Fruit fly (Drosophila melanogaster) whole organism, embryonic: Measurements from ENCODE around the gene DNAlig4.

Source experiments
- Adf1 ChIP-seq: fragments of 200-800 bp; sonication (Bioruptor generic); IDR thresholded peaks from 2 replicates; pipeline ENCODE4 v1.3.6; 2022; ENCODE audit warnings: missing biosample characterization, missing genetic modification characterization
- B-H2 ChIP-seq: fragments of 200-800 bp; sonication (Bioruptor generic); optimal IDR thresholded peaks from 2 replicates; lab custom pipeline; 2018; ENCODE audit warnings: missing biosample characterization, mild to moderate bottlenecking, missing genetic modification characterization
- CG10366 ChIP-seq: fragments of 200-800 bp; sonication (Bioruptor generic); IDR thresholded peaks from 2 replicates; pipeline ENCODE4 v1.3.6; 2022; ENCODE audit warnings: missing biosample characterization, missing genetic modification characterization
- CG10565 ChIP-seq: fragments of 200-800 bp; sonication (Bioruptor generic); optimal IDR thresholded peaks from 3 replicates; lab custom pipeline; 2016; ENCODE audit warnings: missing biosample characterization, mild to moderate bottlenecking, missing genetic modification characterization
- CG12155 ChIP-seq: fragments of 200-800 bp; sonication (Bioruptor generic); optimal IDR thresholded peaks from 3 replicates; lab custom pipeline; 2016; ENCODE audit warnings: missing biosample characterization, missing genetic modification characterization
- CG12236 ChIP-seq: fragments of 200-800 bp; sonication (Bioruptor generic); optimal IDR thresholded peaks from 2 replicates; lab custom pipeline; 2016; ENCODE audit warnings: missing biosample characterization, missing genetic modification characterization
- CG1233 ChIP-seq: fragments of 200-800 bp; sonication (Bioruptor generic); optimal IDR thresholded peaks from 4 replicates; lab custom pipeline; 2018; ENCODE audit warnings: missing biosample characterization, mild to moderate bottlenecking, missing genetic modification characterization
- CG15696 ChIP-seq: fragments of 200-800 bp; sonication (Bioruptor generic); optimal IDR thresholded peaks from 2 replicates; lab custom pipeline; 2019; ENCODE audit warnings: missing biosample characterization, mild to moderate bottlenecking, missing genetic modification characterization, moderate library complexity
- CG1792 ChIP-seq: fragments of 200-800 bp; sonication (Bioruptor generic); optimal IDR thresholded peaks from 2 replicates; lab custom pipeline; 2016; ENCODE audit warnings: missing biosample characterization, missing genetic modification characterization
- CG30403 ChIP-seq: fragments of 200-800 bp; sonication (Bioruptor generic); optimal IDR thresholded peaks from 3 replicates; lab custom pipeline; 2016; ENCODE audit warnings: missing biosample characterization, missing genetic modification characterization
- CG31441 ChIP-seq: fragments of 200-800 bp; sonication (Bioruptor generic); IDR thresholded peaks from 2 replicates; pipeline ENCODE4 v1.3.6; 2022; ENCODE audit warnings: missing biosample characterization, missing genetic modification characterization
- CG5245 ChIP-seq: fragments of 200-800 bp; sonication (Bioruptor generic); optimal IDR thresholded peaks from 3 replicates; lab custom pipeline; 2016; ENCODE audit warnings: missing biosample characterization, missing genetic modification characterization
- CG6654 ChIP-seq: fragments of 200-800 bp; sonication (Bioruptor generic); optimal IDR thresholded peaks from 2 replicates; lab custom pipeline; 2017; ENCODE audit warnings: missing biosample characterization, mild to moderate bottlenecking, missing genetic modification characterization
- CG7372 ChIP-seq: fragments of 200-800 bp; sonication (Bioruptor generic); IDR thresholded peaks from 2 replicates; pipeline ENCODE4 v1.3.6; 2022; ENCODE audit warnings: missing biosample characterization, missing genetic modification characterization
- CG9609 ChIP-seq: fragments of 200-800 bp; sonication (Bioruptor generic); optimal IDR thresholded peaks from 3 replicates; lab custom pipeline; 2016; ENCODE audit warnings: missing biosample characterization, missing genetic modification characterization
- Dbx ChIP-seq: fragments of 200-800 bp; sonication (Bioruptor generic); IDR thresholded peaks from 3 replicates; pipeline ENCODE4 v1.3.6; 2022; ENCODE audit warnings: missing biosample characterization, missing genetic modification characterization
- Deaf1 ChIP-seq: fragments of 200-800 bp; optimal IDR thresholded peaks from 3 replicates; lab custom pipeline; 2019; ENCODE audit warnings: missing biosample characterization, mild to moderate bottlenecking, missing genetic modification characterization, moderate library complexity
- Dfd ChIP-seq, 2 experiments: fragments of >200 bp; optimal IDR thresholded peaks; 2 replicates each; lab custom pipeline; 2017; ENCODE audit warnings: missing biosample characterization in 2 of 2, missing genetic modification characterization in 2 of 2
- Dll ChIP-seq: fragments of 200-800 bp; sonication (Bioruptor generic); IDR thresholded peaks from 4 replicates; pipeline ENCODE4 v1.3.6; 2022; ENCODE audit warnings: missing biosample characterization, missing genetic modification characterization; ENCODE audit not compliant: partially characterized antibody
- Elba2 ChIP-seq: fragments of 200-800 bp; sonication (Bioruptor generic); optimal IDR thresholded peaks from 3 replicates; lab custom pipeline; 2016; ENCODE audit warnings: missing biosample characterization, missing genetic modification characterization
- HLH3B ChIP-seq: fragments of 200-800 bp; sonication (Bioruptor generic); IDR thresholded peaks from 2 replicates; pipeline ENCODE4 v1.3.6; 2022; ENCODE audit warnings: missing biosample characterization, missing genetic modification characterization
- Hr78 ChIP-seq, 2 experiments: fragments of 200-800 bp in 1 of 2; fragments of >200 bp in 1 of 2; sonication (Bioruptor generic) in 1 of 2; optimal IDR thresholded peaks; 2 replicates each; lab custom pipeline; 2017 to 2019; ENCODE audit warnings: missing biosample characterization in 2 of 2, missing genetic modification characterization in 2 of 2, mild to moderate bottlenecking in 1 of 2, moderate library complexity in 1 of 2
- Nf-YC ChIP-seq: fragments of 200-800 bp; optimal IDR thresholded peaks from 3 replicates; lab custom pipeline; 2019; ENCODE audit warnings: missing biosample characterization, mild to moderate bottlenecking, missing genetic modification characterization, moderate library complexity
- NfI ChIP-seq: fragments of 200-800 bp; sonication (Bioruptor generic); optimal IDR thresholded peaks from 3 replicates; lab custom pipeline; 2018; ENCODE audit warnings: missing biosample characterization, mild to moderate bottlenecking, missing genetic modification characterization, moderate library complexity
- Taf1 ChIP-seq: fragments of 200-800 bp; sonication (Bioruptor generic); IDR thresholded peaks from 2 replicates; pipeline ENCODE4 v1.3.6; 2022; ENCODE audit warnings: missing biosample characterization, missing genetic modification characterization
- Xrp1 ChIP-seq: fragments of 200-800 bp; sonication (Bioruptor generic); IDR thresholded peaks from 2 replicates; pipeline ENCODE4 v1.3.6; 2022; ENCODE audit warnings: missing biosample characterization, missing genetic modification characterization
- ac ChIP-seq: fragments of 200-800 bp; sonication (Bioruptor generic); optimal IDR thresholded peaks from 3 replicates; lab custom pipeline; 2017; ENCODE audit warnings: missing biosample characterization, mild to moderate bottlenecking, missing genetic modification characterization
- al ChIP-seq: fragments of 200-800 bp; sonication (Bioruptor generic); IDR thresholded peaks from 2 replicates; pipeline ENCODE4 v1.3.6; 2022; ENCODE audit warnings: missing biosample characterization, missing genetic modification characterization
- amos ChIP-seq: fragments of 200-800 bp; sonication (Bioruptor generic); IDR thresholded peaks from 2 replicates; pipeline ENCODE4 v1.3.6; 2022; ENCODE audit warnings: missing biosample characterization, missing genetic modification characterization; ENCODE audit not compliant: partially characterized antibody
- btn ChIP-seq: fragments of 200-800 bp; sonication (Bioruptor generic); optimal IDR thresholded peaks from 2 replicates; lab custom pipeline; 2016; ENCODE audit warnings: missing biosample characterization, missing genetic modification characterization
- cato ChIP-seq: fragments of 200-800 bp; sonication (Bioruptor generic); optimal IDR thresholded peaks from 2 replicates; lab custom pipeline; 2016; ENCODE audit warnings: missing biosample characterization, missing genetic modification characterization, borderline replicate concordance
- chinmo ChIP-seq: fragments of 200-800 bp; sonication (Bioruptor generic); IDR thresholded peaks from 4 replicates; pipeline ENCODE4 v1.3.6; 2022; ENCODE audit warnings: missing biosample characterization, missing genetic modification characterization; ENCODE audit not compliant: partially characterized antibody
- dati ChIP-seq: fragments of 200-800 bp; sonication (Bioruptor generic); IDR thresholded peaks from 2 replicates; pipeline ENCODE4 v1.3.6; 2022; ENCODE audit warnings: missing biosample characterization, missing genetic modification characterization
- dysf ChIP-seq: fragments of 200-800 bp; sonication (Bioruptor generic); IDR thresholded peaks from 3 replicates; pipeline ENCODE4 v1.3.6; 2022; ENCODE audit warnings: missing biosample characterization, missing genetic modification characterization
- en ChIP-seq: fragments of 200-800 bp; sonication (Bioruptor generic); optimal IDR thresholded peaks from 2 replicates; lab custom pipeline; 2016; ENCODE audit warnings: missing biosample characterization, missing genetic modification characterization
- esg ChIP-seq: fragments of 200-800 bp; sonication (Bioruptor generic); conservative IDR thresholded peaks from 2 replicates; pipeline ENCODE4 v1.3.6; 2022; ENCODE audit warnings: missing biosample characterization, missing genetic modification characterization
- ftz-f1 ChIP-seq: fragments of 200-800 bp; sonication (Bioruptor generic); optimal IDR thresholded peaks from 2 replicates; lab custom pipeline; 2016; ENCODE audit warnings: missing biosample characterization, missing genetic modification characterization
- ind ChIP-seq: fragments of 200-800 bp; sonication (Bioruptor generic); optimal IDR thresholded peaks from 3 replicates; lab custom pipeline; 2016; ENCODE audit warnings: missing biosample characterization, missing genetic modification characterization
- inv ChIP-seq: fragments of 200-800 bp; sonication (Bioruptor generic); IDR thresholded peaks from 2 replicates; pipeline ENCODE4 v1.3.6; 2022; ENCODE audit warnings: missing biosample characterization, missing genetic modification characterization; ENCODE audit not compliant: partially characterized antibody
- kni ChIP-seq: fragments of 200-800 bp; sonication (Bioruptor generic); optimal IDR thresholded peaks from 3 replicates; lab custom pipeline; 2017; ENCODE audit warnings: mild to moderate bottlenecking, missing biosample characterization, missing genetic modification reagents, missing genetic modification characterization
- lmd ChIP-seq: fragments of 200-800 bp; sonication (Bioruptor generic); IDR thresholded peaks from 2 replicates; pipeline ENCODE4 v1.3.6; 2022; ENCODE audit warnings: missing biosample characterization, missing genetic modification characterization
- mirr ChIP-seq: fragments of 200-800 bp; sonication (Bioruptor generic); optimal IDR thresholded peaks from 3 replicates; lab custom pipeline; 2018; ENCODE audit warnings: missing biosample characterization, mild to moderate bottlenecking, missing genetic modification characterization
- peb ChIP-seq: fragments of 200-800 bp; sonication (Bioruptor generic); IDR thresholded peaks from 2 replicates; pipeline ENCODE4 v1.3.6; 2022; ENCODE audit warnings: missing biosample characterization, missing genetic modification characterization
- pho ChIP-seq: fragments of 200-800 bp; sonication (Bioruptor generic); optimal IDR thresholded peaks from 2 replicates; lab custom pipeline; 2016; ENCODE audit warnings: missing biosample characterization, missing genetic modification characterization
- sens ChIP-seq: fragments of 200-800 bp; sonication (Bioruptor generic); peaks from one replicate; lab custom pipeline; 2016; ENCODE audit warnings: missing biosample characterization, missing genetic modification characterization
- sisA ChIP-seq: fragments of 200-800 bp; sonication (Bioruptor generic); IDR thresholded peaks from 2 replicates; pipeline ENCODE4 v1.3.6; 2022; ENCODE audit warnings: missing biosample characterization, missing genetic modification characterization
- tgo ChIP-seq: fragments of 200-800 bp; sonication (Bioruptor generic); IDR thresholded peaks from 3 replicates; pipeline ENCODE4 v1.3.6; 2022; ENCODE audit warnings: missing biosample characterization, missing genetic modification characterization
- tna ChIP-seq: fragments of 200-800 bp; sonication (Bioruptor generic); IDR thresholded peaks from 2 replicates; pipeline ENCODE4 v1.3.6; 2022; ENCODE audit warnings: missing biosample characterization, missing genetic modification characterization; ENCODE audit not compliant: partially characterized antibody
- twi ChIP-seq: fragments of 200-800 bp; optimal IDR thresholded peaks from 2 replicates; lab custom pipeline; 2019; ENCODE audit warnings: missing biosample characterization, mild to moderate bottlenecking, missing genetic modification characterization, moderate library complexity
- z ChIP-seq: fragments of 200-800 bp; sonication (Bioruptor generic); IDR thresholded peaks from 3 replicates; pipeline ENCODE4 v1.3.6; 2022; ENCODE audit warnings: missing biosample characterization, missing genetic modification characterization
- zen ChIP-seq: fragments of 200-800 bp; sonication (Bioruptor generic); optimal IDR thresholded peaks from 3 replicates; lab custom pipeline; 2018; ENCODE audit warnings: missing biosample characterization, mild to moderate bottlenecking, missing genetic modification characterization, moderate library complexity

DNAlig4 gene

dm6 chrX:13641891-13642617 is 25.6 kb downstream of the DNAlig4 start (continued):
- TF ChIP-seq lmd (GFP tag; lab: Robert Waterston, UW) (no peak), CG12236 (GFP tag; lab: Kevin White, UChicago) (no peak), Taf1 (GFP tag; lab: Robert Waterston, UW) (no peak), chinmo (GFP tag; lab: Robert Waterston, UW) (peak; percentile 83; the same call in 1 of the 4 replicates), CG30403 (GFP tag; lab: Kevin White, UChicago) (no peak), amos (GFP tag; lab: Robert Waterston, UW) (peak; percentile 29; the same call in 1 of the 2 replicates), mirr (GFP tag; lab: Kevin White, UChicago) (peak; percentile 6), Hr78 (GFP tag; optimal IDR thresholded peaks at IDR 0.05; lab: Kevin White, UChicago) (peak in 1 of 2 experiments; percentile 60), z (GFP tag; lab: Robert Waterston, UW) (no peak), CG15696 (tag; lab: Kevin White, UChicago) (no peak), ind (GFP tag; lab: Kevin White, UChicago) (no peak), cato (GFP tag; lab: Kevin White, UChicago) (no peak), Adf1 (GFP tag; lab: Robert Waterston, UW) (peak; percentile 61; the same call in 1 of the 2 replicates), pho (no peak), B-H2 (no peak), CG1233 (GFP tag; lab: Kevin White, UChicago) (no peak), CG7372 (GFP tag; lab: Robert Waterston, UW) (no peak), ac (GFP tag; lab: Kevin White, UChicago) (no peak), Deaf1 (tag; lab: Kevin White, UChicago) (peak; percentile 92), sisA (no peak), Dfd (GFP tag; optimal IDR thresholded peaks at IDR 0.05; lab: Kevin White, UChicago) (no peak), dysf (GFP tag; lab: Robert Waterston, UW) (no peak), en (GFP tag; lab: Kevin White, UChicago) (no peak), HLH3B (GFP tag; lab: Robert Waterston, UW) (peak; percentile 8; the same call in 1 of the 2 replicates), CG10366 (GFP tag; lab: Robert Waterston, UW) (no peak), tna (no peak), sens (GFP tag; lab: Kevin White, UChicago) (peak; percentile 56), inv (GFP tag; lab: Robert Waterston, UW) (no peak), CG31441 (no peak), ftz-f1 (GFP tag; lab: Kevin White, UChicago) (peak; percentile 77), Xrp1 (GFP tag; lab: Robert Waterston, UW) (no peak), CG12155 (GFP tag; lab: Kevin White, UChicago) (no peak), kni (GFP tag; lab: Kevin White, UChicago) (no peak), zen (tag; lab: Kevin White, UChicago) (no peak), CG6654 (no peak), Dbx (GFP tag; lab: Robert Waterston, UW) (peak; percentile 46; the same call in 1 of the 3 replicates), CG5245 (GFP tag; lab: Kevin White, UChicago) (no peak), NfI (no peak), Elba2 (GFP tag; lab: Kevin White, UChicago) (no peak), peb (GFP tag; lab: Robert Waterston, UW) (no peak), twi (no peak), dati (GFP tag; lab: Robert Waterston, UW) (no peak), al (GFP tag; lab: Robert Waterston, UW) (no peak), Nf-YC (tag; lab: Kevin White, UChicago) (peak; percentile 56), CG9609 (GFP tag; lab: Kevin White, UChicago) (no peak), Dll (peak; percentile 36; the same call in 2 of the 4 replicates), CG10565 (GFP tag; lab: Kevin White, UChicago) (no peak), tgo (no peak), esg (GFP tag; lab: Robert Waterston, UW) (no peak), btn (GFP tag; lab: Kevin White, UChicago) (no peak), CG1792 (no peak)
